Fruit fly (Drosophila melanogaster): Measurements from ENCODE around the gene CG6282.

Gene CG6282

DNA sequence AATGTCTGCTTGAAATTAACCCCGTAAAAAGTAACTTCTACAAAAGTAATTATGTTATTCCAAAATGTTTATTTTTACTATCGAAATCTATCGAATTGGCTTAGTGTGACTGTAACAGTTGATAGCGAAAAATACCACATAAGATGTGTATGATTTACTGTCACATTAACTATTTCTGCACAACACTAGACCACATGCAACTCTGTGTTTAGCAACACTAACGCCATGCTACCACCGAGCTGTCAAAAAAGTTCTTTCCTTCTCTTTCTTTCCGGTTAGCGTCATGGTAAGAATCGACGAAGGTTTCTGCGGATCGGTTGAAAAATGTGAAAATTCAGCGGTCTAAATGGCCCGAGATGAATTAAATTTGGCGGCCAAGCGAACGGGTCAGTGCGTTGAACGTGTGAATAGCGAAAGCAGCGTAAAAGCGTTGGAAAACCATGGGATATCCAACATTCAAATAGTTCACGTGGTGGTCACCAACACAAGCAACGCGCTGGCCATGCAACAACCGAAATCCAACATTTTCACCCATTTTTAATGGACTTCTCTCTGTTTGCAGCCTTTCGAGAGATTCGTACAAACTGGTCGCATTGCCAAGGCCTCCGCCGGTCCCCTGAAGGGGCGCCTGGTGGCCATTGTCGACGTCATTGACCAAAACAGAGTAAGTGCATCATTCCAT, 3.6 kb upstream of the CG6282 start, which contains the start of the genes Nelf-E and RpL14 (continued):
- TF ChIP-seq HLHmδ (GFP tag; optimal IDR thresholded peaks at IDR 0.05) (peak; percentile 98), CG4404 (GFP tag; IDR thresholded peaks at IDR 0.05) (peak; percentile 73), lmd (GFP tag; IDR thresholded peaks at IDR 0.05) (peak; percentile 87), CG10431 (GFP tag; optimal IDR thresholded peaks at IDR 0.05) (peak; percentile 94), CG12299 (tag; optimal IDR thresholded peaks at IDR 0.05) (peak; percentile 90), CG7963 (GFP tag; IDR thresholded peaks at IDR 0.05; ENCODE audit: partially characterized antibody) (no peak), Poxn (GFP tag; IDR thresholded peaks at IDR 0.05) (peak; percentile 73), CG14014 (GFP tag; IDR thresholded peaks at IDR 0.05) (peak; percentile 92), dmrt11E (tag; optimal IDR thresholded peaks at IDR 0.05) (peak; percentile 91), sisA (GFP tag; IDR thresholded peaks at IDR 0.05) (peak; percentile 75), MESR4 (GFP tag; optimal IDR thresholded peaks at IDR 0.05) (peak; percentile 100), da (GFP tag; optimal IDR thresholded peaks at IDR 0.05) (peak; percentile 94), CoRest (tag; optimal IDR thresholded peaks at IDR 0.05) (peak; percentile 87), cg (GFP tag; optimal IDR thresholded peaks at IDR 0.05) (peak; percentile 21), oc (tag; optimal IDR thresholded peaks at IDR 0.05) (peak; percentile 93), Antp (GFP tag; optimal IDR thresholded peaks at IDR 0.05) (peak; percentile 94), Dp (GFP tag; optimal IDR thresholded peaks at IDR 0.05) (peak; percentile 64), ara (GFP tag; IDR thresholded peaks at IDR 0.05) (peak; percentile 89), org-1 (GFP tag; optimal IDR thresholded peaks at IDR 0.05) (peak; percentile 96), klu (GFP tag; IDR thresholded peaks at IDR 0.05) (peak; percentile 85), yki (optimal IDR thresholded peaks at IDR 0.05) (no peak), prd (optimal IDR thresholded peaks at IDR 0.05) (no peak), prd (GFP tag; IDR thresholded peaks at IDR 0.05) (peak; percentile 84), CG15073 (GFP tag; optimal IDR thresholded peaks at IDR 0.05) (no peak), CG10959 (GFP tag; IDR thresholded peaks at IDR 0.05) (peak; percentile 85), pum (GFP tag; optimal IDR thresholded peaks at IDR 0.05) (peak; percentile 92), sim (GFP tag; IDR thresholded peaks at IDR 0.05) (peak; percentile 86), Doc3 (GFP tag; IDR thresholded peaks at IDR 0.05; ENCODE audit: partially characterized antibody) (no peak), CG7357 (GFP tag; IDR thresholded peaks at IDR 0.05) (peak; percentile 69), Hand (GFP tag; optimal IDR thresholded peaks at IDR 0.05) (peak; percentile 89), Bdp1 (GFP tag; optimal IDR thresholded peaks at IDR 0.05) (peak; percentile 91), slbo (GFP tag; IDR thresholded peaks at IDR 0.05) (peak; percentile 93), Dref (GFP tag; IDR thresholded peaks at IDR 0.05) (peak; percentile 78), pros (GFP tag; optimal IDR thresholded peaks at IDR 0.05) (peak; percentile 38), eve (GFP tag; optimal IDR thresholded peaks at IDR 0.05) (no peak), ro (GFP tag; IDR thresholded peaks at IDR 0.05) (peak; percentile 58; the same call in 1 of the 2 replicates), Lpt (GFP tag; optimal IDR thresholded peaks at IDR 0.05) (no peak), tll (GFP tag; optimal IDR thresholded peaks at IDR 0.05) (peak in 1 of 2 experiments; percentile 64), cas (GFP tag; IDR thresholded peaks at IDR 0.05) (peak; percentile 91), CG16863 (GFP tag; optimal IDR thresholded peaks at IDR 0.05) (peak; percentile 92), CG3838 (GFP tag; optimal IDR thresholded peaks at IDR 0.05) (peak; percentile 86), CG4707 (GFP tag; optimal IDR thresholded peaks at IDR 0.05) (peak; percentile 95), CG10462 (GFP tag; optimal IDR thresholded peaks at IDR 0.05) (peak; percentile 77), dysf (GFP tag; IDR thresholded peaks at IDR 0.05) (peak; percentile 92), nau (GFP tag; optimal IDR thresholded peaks at IDR 0.05) (no peak), mld (GFP tag; IDR thresholded peaks at IDR 0.05; ENCODE audit: partially characterized antibody) (no peak), D19A (tag; optimal IDR thresholded peaks at IDR 0.05) (peak; percentile 72), CG18764 (GFP tag; optimal IDR thresholded peaks at IDR 0.05) (peak; percentile 94), ssp (GFP tag; IDR thresholded peaks at IDR 0.05) (peak; percentile 84), corto (GFP tag; optimal IDR thresholded peaks at IDR 0.05) (peak; percentile 8), CG16815 (GFP tag; optimal IDR thresholded peaks at IDR 0.05) (peak; percentile 76)

Data from whole organism, embryonic.